Worm (Caenorhabditis elegans): Measurements from ENCODE around the gene F42A6.2.

- TF ChIP-seq elt-3 (tag; optimal IDR thresholded peaks at IDR 0.05) (no peak), nhr-237 (tag; optimal IDR thresholded peaks at IDR 0.05) (no peak), ceh-39 (tag; optimal IDR thresholded peaks at IDR 0.05) (no peak), nhr-76 (tag; optimal IDR thresholded peaks at IDR 0.05) (no peak), nhr-28 (tag; optimal IDR thresholded peaks at IDR 0.05) (no peak), mep-1 (tag; optimal IDR thresholded peaks at IDR 0.05) (no peak), unc-62 (GFP tag; optimal IDR thresholded peaks at IDR 0.05) (no peak), mab-5 (tag; optimal IDR thresholded peaks at IDR 0.05) (no peak), unc-39 (tag; optimal IDR thresholded peaks at IDR 0.05) (no peak), nhr-12 (tag; optimal IDR thresholded peaks at IDR 0.05) (no peak)
Measured at ce11 chrIV:3352019-3352418, 10.7 kb downstream of the F42A6.2 start.

Measured in whole organism, mixed stage, embryonic.